Fruit fly (Drosophila melanogaster): ENCODE measurements around the gene CG32219.
A peak's percentile ranks its signal among the peaks of the same experiment; 100 is the strongest.

Gene CG32219

DNA sequence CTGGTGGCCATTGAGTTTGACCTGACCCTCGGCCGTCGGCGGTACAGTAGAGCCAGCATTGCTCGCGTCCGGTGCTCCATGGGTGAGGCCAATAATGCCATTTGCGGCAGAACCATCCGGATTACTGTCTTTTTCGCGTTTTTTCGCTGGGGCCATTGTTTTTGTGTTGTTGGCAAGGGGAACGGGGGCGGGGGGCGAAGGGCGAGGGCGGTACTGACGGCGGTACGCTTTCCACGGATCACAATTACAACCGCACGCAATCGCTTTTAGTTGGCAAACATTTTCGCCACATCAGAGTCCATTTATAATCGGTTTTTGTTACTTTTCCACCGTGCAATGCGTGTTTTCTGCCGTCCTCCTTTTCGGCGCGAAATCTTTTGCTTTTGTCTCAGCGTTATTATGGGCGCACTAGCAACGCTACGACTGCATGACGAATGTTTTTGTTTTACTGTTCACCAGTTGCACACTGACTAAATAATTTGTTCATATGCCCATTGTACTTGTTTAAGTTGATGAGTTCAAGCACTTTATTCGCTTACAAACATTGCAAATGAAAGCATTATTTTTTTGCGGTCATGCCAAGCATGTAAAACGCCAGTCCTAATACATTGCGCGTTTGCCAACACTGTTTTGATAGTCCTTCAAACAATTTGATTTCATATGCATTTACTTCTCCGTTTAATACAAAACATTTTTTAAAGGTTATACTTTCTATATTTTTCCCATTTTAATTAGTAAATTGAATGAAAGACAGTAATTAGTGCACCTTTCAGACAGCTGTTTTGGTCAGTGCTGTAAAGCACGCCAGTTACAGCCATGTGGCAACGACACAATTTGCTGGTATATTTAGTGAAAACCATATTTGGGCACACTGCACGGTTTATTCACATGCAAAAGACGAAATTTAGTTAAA is 27.8 kb downstream of the CG32219 start, which contains the start of gene Pfdn6 (continued):
- peak; percentile 85 for TF ChIP-seq CG10979 (tag; optimal IDR thresholded peaks at IDR 0.05)
- TF ChIP-seq Chrac-16 (GFP tag; optimal IDR thresholded peaks at IDR 0.05) = peak; percentile 50
- TF ChIP-seq abd-A (tag; optimal IDR thresholded peaks at IDR 0.05) = no peak
- TF ChIP-seq gsb-n (tag; optimal IDR thresholded peaks at IDR 0.05) = no peak
- TF ChIP-seq emc (GFP tag; optimal IDR thresholded peaks at IDR 0.05) = peak; percentile 74
- TF ChIP-seq CG15011 (GFP tag; optimal IDR thresholded peaks at IDR 0.05) = no peak
- TF ChIP-seq Sry-β (GFP tag; optimal IDR thresholded peaks at IDR 0.05) = no peak
- no peak for TF ChIP-seq HLHmδ (GFP tag; optimal IDR thresholded peaks at IDR 0.05)
- TF ChIP-seq dm (GFP tag; optimal IDR thresholded peaks at IDR 0.05) = peak; percentile 63
- TF ChIP-seq tup (GFP tag; optimal IDR thresholded peaks at IDR 0.05) = no peak
- TF ChIP-seq lilli (GFP tag; optimal IDR thresholded peaks at IDR 0.05) = peak; percentile 80
- TF ChIP-seq MBD-R2 (GFP tag; IDR thresholded peaks at IDR 0.05) = peak; percentile 73
- peak; percentile 65 for TF ChIP-seq HmgD (GFP tag; optimal IDR thresholded peaks at IDR 0.05)
- TF ChIP-seq Sox102F (GFP tag; optimal IDR thresholded peaks at IDR 0.05) = peak; percentile 88
- no peak for TF ChIP-seq Kr (GFP tag; optimal IDR thresholded peaks at IDR 0.05)
- peak; percentile 79 for TF ChIP-seq CG4282 (GFP tag; optimal IDR thresholded peaks at IDR 0.05)
- TF ChIP-seq insv (GFP tag; optimal IDR thresholded peaks at IDR 0.05) = peak in 1 of 2 experiments; percentile 68
- no peak for TF ChIP-seq D19A (tag; optimal IDR thresholded peaks at IDR 0.05)
- TF ChIP-seq CG16813 (GFP tag; IDR thresholded peaks at IDR 0.05; ENCODE audit: partially characterized antibody) = peak; percentile 64
- TF ChIP-seq E2f2 (GFP tag; IDR thresholded peaks at IDR 0.05) = peak; percentile 39
- TF ChIP-seq Fer3 (tag; optimal IDR thresholded peaks at IDR 0.05) = peak; percentile 70
- peak; percentile 9 for TF ChIP-seq en (GFP tag; optimal IDR thresholded peaks at IDR 0.05)
- peak; percentile 42; the same call in 1 of the 2 replicates for TF ChIP-seq CG11696 (GFP tag; IDR thresholded peaks at IDR 0.05)
- TF ChIP-seq CG42726 (GFP tag; IDR thresholded peaks at IDR 0.05; ENCODE audit: partially characterized antibody) = 0 out of 2 replicates have a peak, but pooled peaks have one; percentile 8
- TF ChIP-seq ab (GFP tag; optimal IDR thresholded peaks at IDR 0.05) = no peak
- peak; percentile 85 for TF ChIP-seq CG7786 (GFP tag; optimal IDR thresholded peaks at IDR 0.05)
- TF ChIP-seq chn (GFP tag; optimal IDR thresholded peaks at IDR 0.05) = peak; percentile 82
- TF ChIP-seq Aef1 (GFP tag; IDR thresholded peaks at IDR 0.05) = peak; percentile 71
- TF ChIP-seq CG10274 (GFP tag; optimal IDR thresholded peaks at IDR 0.05) = peak; percentile 22
- TF ChIP-seq wek (GFP tag; optimal IDR thresholded peaks at IDR 0.05) = no peak
- TF ChIP-seq Hmr (GFP tag; optimal IDR thresholded peaks at IDR 0.05) = peak; percentile 75
- peak; percentile 76 for TF ChIP-seq CG1602 (GFP tag; optimal IDR thresholded peaks at IDR 0.05)
- TF ChIP-seq CG6813 (GFP tag; optimal IDR thresholded peaks at IDR 0.05) = no peak
- peak; percentile 80 for TF ChIP-seq klu (GFP tag; IDR thresholded peaks at IDR 0.05)
- TF ChIP-seq CG43689 (GFP tag; IDR thresholded peaks at IDR 0.05) = no peak
- peak; percentile 90 to 98 for TF ChIP-seq crp (GFP tag; optimal IDR thresholded peaks at IDR 0.05)
- TF ChIP-seq Ada2b (GFP tag; IDR thresholded peaks at IDR 0.05) = peak; percentile 74
- peak; percentile 45 to 77 for TF ChIP-seq Hr51 (GFP tag; optimal IDR thresholded peaks at IDR 0.05)
- peak; percentile 54 for TF ChIP-seq CG7271 (tag; optimal IDR thresholded peaks at IDR 0.05)
- TF ChIP-seq nmo (GFP tag; optimal IDR thresholded peaks at IDR 0.05) = peak; percentile 91
- no peak for TF ChIP-seq D (optimal IDR thresholded peaks at IDR 0.05)
- TF ChIP-seq D (GFP tag; optimal IDR thresholded peaks at IDR 0.05) = peak; percentile 55
- TF ChIP-seq CG7745 (tag; optimal IDR thresholded peaks at IDR 0.05) = no peak
- no peak for TF ChIP-seq org-1 (GFP tag; optimal IDR thresholded peaks at IDR 0.05)
- peak; percentile 79 for TF ChIP-seq Dad (GFP tag; optimal IDR thresholded peaks at IDR 0.05)
- TF ChIP-seq bbx (GFP tag; IDR thresholded peaks at IDR 0.05; ENCODE audit: partially characterized antibody) = peak; percentile 34; the same call in 1 of the 2 replicates
- peak; percentile 44 for TF ChIP-seq pnt (GFP tag; optimal IDR thresholded peaks at IDR 0.05)
- TF ChIP-seq zfh2 (GFP tag; optimal IDR thresholded peaks at IDR 0.05) = peak; percentile 92

All from whole organism, embryonic.